Worm (Caenorhabditis elegans): Measurements from ENCODE around the gene C46F11.4.

The C46F11.4 gene

DNA sequence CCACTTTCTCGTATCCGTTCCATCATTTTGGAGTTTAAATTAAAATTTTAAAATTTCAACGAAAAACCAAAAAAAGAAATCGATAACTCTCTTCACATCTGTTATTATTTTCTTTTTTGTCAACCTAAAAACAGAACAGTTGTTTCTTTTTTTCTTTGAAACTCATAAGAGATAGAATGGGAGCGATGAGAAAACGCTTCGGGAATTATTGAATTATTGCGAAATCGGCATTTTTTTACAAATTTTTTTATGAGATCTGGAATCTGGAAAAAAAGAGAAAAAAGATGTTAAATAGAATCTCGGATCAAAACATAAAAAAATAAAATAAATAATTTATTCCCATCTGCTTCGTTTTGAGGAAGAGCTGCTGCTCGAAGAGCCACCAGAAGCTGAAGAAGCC is 6.6 kb downstream of the C46F11.4 start, which contains the start of gene C46F11.5:
Gene C46F11.5 (minus strand): TSS at position 128 of the 400 bp plus-strand sequence.
- no peak for TF ChIP-seq nhr-77 (tag; optimal IDR thresholded peaks at IDR 0.05)
- peak; percentile 7 for TF ChIP-seq nhr-21 (tag; optimal IDR thresholded peaks at IDR 0.05)
- no peak for TF ChIP-seq elt-3 (tag; optimal IDR thresholded peaks at IDR 0.05)
- TF ChIP-seq C34F6.9 (tag; optimal IDR thresholded peaks at IDR 0.05): peak; percentile 6
- no peak for TF ChIP-seq mbf-1 (tag; optimal IDR thresholded peaks at IDR 0.05)
- peak in 1 of 2 experiments; percentile 1 for TF ChIP-seq lsy-2 (tag; optimal IDR thresholded peaks at IDR 0.05)

ce11 chrIII:3652964-3653363 is 11.1 kb downstream of the C46F11.4 start:
- TF ChIP-seq nhr-11 (tag; optimal IDR thresholded peaks at IDR 0.05) (no peak), ceh-82 (tag; optimal IDR thresholded peaks at IDR 0.05) (no peak), ztf-1 (GFP tag; conservative IDR thresholded peaks at IDR 0.05) (no peak), snpc-4 (tag; optimal IDR thresholded peaks at IDR 0.05) (no peak), R02D3.7 (tag; optimal IDR thresholded peaks at IDR 0.05) (no peak), alr-1 (tag; optimal IDR thresholded peaks at IDR 0.05) (no peak), nhr-12 (tag; optimal IDR thresholded peaks at IDR 0.05) (no peak), fos-1 (tag; optimal IDR thresholded peaks at IDR 0.05) (no peak), gmeb-1 (tag; optimal IDR thresholded peaks at IDR 0.05) (no peak), skn-1 (tag; optimal IDR thresholded peaks at IDR 0.05) (no peak), crh-2 (tag; optimal IDR thresholded peaks at IDR 0.05) (no peak), peb-1 (tag; optimal IDR thresholded peaks at IDR 0.05) (no peak), C34F6.9 (tag; optimal IDR thresholded peaks at IDR 0.05) (no peak), ztf-11 (tag; optimal IDR thresholded peaks at IDR 0.05) (no peak), sma-3 (GFP tag; optimal IDR thresholded peaks at IDR 0.05) (no peak), nhr-77 (tag; optimal IDR thresholded peaks at IDR 0.05) (no peak)

DNA sequence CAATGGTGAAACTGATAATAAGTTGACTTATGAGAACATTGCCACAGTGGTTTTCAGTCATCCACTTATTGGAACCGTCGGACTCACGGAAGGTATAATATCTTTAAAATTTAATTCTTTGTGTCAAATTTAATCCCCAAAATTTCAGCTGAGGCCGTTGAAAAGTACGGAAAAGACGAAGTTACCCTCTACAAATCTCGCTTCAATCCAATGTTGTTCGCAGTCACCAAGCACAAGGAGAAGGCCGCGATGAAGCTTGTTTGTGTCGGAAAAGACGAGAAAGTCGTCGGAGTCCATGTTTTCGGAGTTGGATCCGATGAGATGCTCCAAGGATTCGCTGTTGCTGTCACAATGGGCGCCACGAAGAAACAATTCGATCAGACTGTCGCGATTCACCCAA is 11.7 kb downstream of the C46F11.4 start:
- TF ChIP-seq Y55F3AM.14 (GFP tag; optimal IDR thresholded peaks at IDR 0.05) (no peak), lin-13 (GFP tag; optimal IDR thresholded peaks at IDR 0.05) (no peak), nhr-129 (tag; optimal IDR thresholded peaks at IDR 0.05) (no peak), aly-2 (tag; optimal IDR thresholded peaks at IDR 0.05) (no peak), nhr-237 (tag; optimal IDR thresholded peaks at IDR 0.05) (no peak), nhr-10 (tag; optimal IDR thresholded peaks at IDR 0.05) (no peak), ceh-16 (tag; optimal IDR thresholded peaks at IDR 0.05) (no peak), nhr-23 (tag; optimal IDR thresholded peaks at IDR 0.05) (no peak)

ce11 chrIII:3650677-3651315 is 13.3 kb downstream of the C46F11.4 start, which contains the start of the genes madf-8 and gsr-1:
Gene madf-8 (minus strand): TSS chrIII:3650832.
Gene gsr-1 (plus strand): TSS chrIII:3650907.
- TF ChIP-seq nhr-23 (tag; optimal IDR thresholded peaks at IDR 0.05): no peak
- TF ChIP-seq elt-1 (tag; optimal IDR thresholded peaks at IDR 0.05): no peak
- TF ChIP-seq fos-1 (tag; optimal IDR thresholded peaks at IDR 0.05): peak; percentile 13
- no peak for TF ChIP-seq Y55F3AM.14 (GFP tag; optimal IDR thresholded peaks at IDR 0.05)
- no peak for TF ChIP-seq R02D3.7 (tag; optimal IDR thresholded peaks at IDR 0.05)
- peak; percentile 18 for TF ChIP-seq F13H6.1 (tag; optimal IDR thresholded peaks at IDR 0.05)
- no peak for TF ChIP-seq ztf-1 (GFP tag; conservative IDR thresholded peaks at IDR 0.05)
- TF ChIP-seq ZK546.5 (tag; optimal IDR thresholded peaks at IDR 0.05): no peak
- no peak for TF ChIP-seq nhr-12 (tag; optimal IDR thresholded peaks at IDR 0.05)
- peak; percentile 37 for TF ChIP-seq skn-1 (tag; optimal IDR thresholded peaks at IDR 0.05)
- peak; percentile 61 for TF ChIP-seq sma-9 (GFP tag; optimal IDR thresholded peaks at IDR 0.05)
- TF ChIP-seq sma-9 (tag; optimal IDR thresholded peaks at IDR 0.05): no peak
- no peak for TF ChIP-seq crh-2 (tag; optimal IDR thresholded peaks at IDR 0.05)
- no peak for TF ChIP-seq nhr-25 (tag; optimal IDR thresholded peaks at IDR 0.05)
- no peak for TF ChIP-seq zag-1 (tag; optimal IDR thresholded peaks at IDR 0.05)
- TF ChIP-seq peb-1 (tag; optimal IDR thresholded peaks at IDR 0.05): no peak
- TF ChIP-seq aly-2 (tag; optimal IDR thresholded peaks at IDR 0.05): no peak
- peak; percentile 24 to 74 for TF ChIP-seq lsy-2 (tag; optimal IDR thresholded peaks at IDR 0.05)
- no peak for TF ChIP-seq nhr-10 (tag; optimal IDR thresholded peaks at IDR 0.05)
- TF ChIP-seq unc-62 (GFP tag; optimal IDR thresholded peaks at IDR 0.05): no peak
- TF ChIP-seq nhr-11 (tag; optimal IDR thresholded peaks at IDR 0.05): no peak
- no peak for TF ChIP-seq sma-3 (GFP tag; optimal IDR thresholded peaks at IDR 0.05)
- no peak for TF ChIP-seq nhr-77 (tag; optimal IDR thresholded peaks at IDR 0.05)
- no peak for TF ChIP-seq ceh-82 (tag; optimal IDR thresholded peaks at IDR 0.05)
- no peak for TF ChIP-seq nhr-237 (tag; optimal IDR thresholded peaks at IDR 0.05)
- TF ChIP-seq ztf-4 (tag; optimal IDR thresholded peaks at IDR 0.05): no peak
- TF ChIP-seq lin-13 (GFP tag; optimal IDR thresholded peaks at IDR 0.05): peak; percentile 64
- no peak for TF ChIP-seq unc-39 (tag; optimal IDR thresholded peaks at IDR 0.05)
- peak; percentile 71 for TF ChIP-seq unc-55 (GFP tag; optimal IDR thresholded peaks at IDR 0.05)
- TF ChIP-seq ama-1 (optimal IDR thresholded peaks at IDR 0.05): peak; percentile 34
- TF ChIP-seq dmd-4 (tag; optimal IDR thresholded peaks at IDR 0.05): no peak
- no peak for TF ChIP-seq nhr-21 (tag; optimal IDR thresholded peaks at IDR 0.05)
- TF ChIP-seq mbf-1 (tag; optimal IDR thresholded peaks at IDR 0.05): no peak
- no peak for TF ChIP-seq egl-27 (tag; optimal IDR thresholded peaks at IDR 0.05)
- TF ChIP-seq snpc-4 (tag; optimal IDR thresholded peaks at IDR 0.05): no peak
- no peak for TF ChIP-seq blmp-1 (tag; optimal IDR thresholded peaks at IDR 0.05; ENCODE audit: insufficient read depth)
- no peak for TF ChIP-seq ceh-16 (tag; optimal IDR thresholded peaks at IDR 0.05)
- TF ChIP-seq elt-3 (tag; optimal IDR thresholded peaks at IDR 0.05): no peak
- TF ChIP-seq alr-1 (tag; optimal IDR thresholded peaks at IDR 0.05): no peak
- TF ChIP-seq mab-5 (tag; optimal IDR thresholded peaks at IDR 0.05): no peak
- TF ChIP-seq nhr-129 (tag; optimal IDR thresholded peaks at IDR 0.05): peak; percentile 61
- TF ChIP-seq gmeb-1 (tag; optimal IDR thresholded peaks at IDR 0.05): peak; percentile 79
